Worm (Caenorhabditis elegans) whole organism, L4/young adult: ENCODE measurements around the gene trap-2.

Source experiments
- W03F9.2 ChIP-seq: fragments of 150-350 bp; optimal IDR thresholded peaks from 2 replicates; lab custom pipeline; 2014; ENCODE audit warnings: missing biosample characterization, missing genetic modification characterization
- dao-5 ChIP-seq: sonication (generic microtip); optimal IDR thresholded peaks from 2 replicates; lab custom pipeline; 2016; ENCODE audit warnings: missing genotype, missing genetic modification characterization, moderate library complexity, missing compliant biosample characterization

- TF ChIP-seq dao-5 (tag; lab: Kevin White, UChicago) (peak; percentile 67), W03F9.2 (peak; percentile 98)
These were observed 38.6 kb upstream of the trap-2 start for ce11 chrX:806515-806914.
